Worm (Caenorhabditis elegans): ENCODE data around the gene Y67D8B.5.

The Y67D8B.5 gene

DNA sequence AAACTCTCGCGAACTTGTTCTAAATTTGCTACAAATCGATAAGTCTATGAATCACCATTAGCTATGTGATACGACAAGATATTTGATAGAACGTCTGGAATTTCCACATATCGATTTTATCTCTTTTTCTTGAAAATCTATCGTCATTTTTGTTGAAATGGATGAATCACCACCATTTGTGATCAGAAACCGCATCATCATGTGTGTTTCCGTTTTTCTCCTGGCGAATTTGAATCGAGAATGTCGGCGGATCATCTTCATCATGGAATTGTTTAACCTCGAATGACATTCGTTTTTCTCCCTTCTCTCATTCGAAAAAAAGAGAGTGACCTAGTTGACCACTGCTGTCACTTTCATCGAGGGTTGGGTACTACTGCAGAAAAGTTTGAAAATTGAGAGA is 32.1 kb downstream of the Y67D8B.5 start (continued):
- TF ChIP-seq irx-1 (tag; optimal IDR thresholded peaks at IDR 0.05) = no peak
- TF ChIP-seq ets-5 (GFP tag; IDR thresholded peaks at IDR 0.05) = no peak
- no peak for TF ChIP-seq elt-2 (tag; optimal IDR thresholded peaks at IDR 0.05)
- TF ChIP-seq pag-3 (tag; optimal IDR thresholded peaks at IDR 0.05; ENCODE audit: borderline replicate concordance, insufficient read depth) = no peak
- TF ChIP-seq nhr-20 (tag; optimal IDR thresholded peaks at IDR 0.05) = no peak
- TF ChIP-seq nhr-90 (tag; optimal IDR thresholded peaks at IDR 0.05; ENCODE audit: poor library complexity) = no peak
- TF ChIP-seq dsc-1 (tag; optimal IDR thresholded peaks at IDR 0.05) = no peak
- TF ChIP-seq lin-39 (tag; optimal IDR thresholded peaks at IDR 0.05) = no peak
- TF ChIP-seq sox-4 (tag; optimal IDR thresholded peaks at IDR 0.05) = no peak
- no peak for TF ChIP-seq egl-13 (tag; optimal IDR thresholded peaks at IDR 0.05)
- no peak for TF ChIP-seq nhr-237 (tag; optimal IDR thresholded peaks at IDR 0.05)
- no peak for TF ChIP-seq C04F5.9 (tag; optimal IDR thresholded peaks at IDR 0.05)
- no peak for TF ChIP-seq pqm-1 (tag; optimal IDR thresholded peaks at IDR 0.05)
- TF ChIP-seq nhr-12 (tag; optimal IDR thresholded peaks at IDR 0.05) = no peak
- no peak for TF ChIP-seq aha-1 (tag; optimal IDR thresholded peaks at IDR 0.05)
- TF ChIP-seq nhr-47 (tag; optimal IDR thresholded peaks at IDR 0.05) = no peak
- TF ChIP-seq lir-3 (tag; optimal IDR thresholded peaks at IDR 0.05; ENCODE audit: poor library complexity) = no peak
- TF ChIP-seq C16A3.4 (tag; optimal IDR thresholded peaks at IDR 0.05) = no peak
- no peak for TF ChIP-seq tbx-2 (tag; optimal IDR thresholded peaks at IDR 0.05)
- TF ChIP-seq ceh-82 (tag; optimal IDR thresholded peaks at IDR 0.05) = no peak
- TF ChIP-seq nhr-11 (tag; optimal IDR thresholded peaks at IDR 0.05) = no peak
- TF ChIP-seq vab-15 (tag; optimal IDR thresholded peaks at IDR 0.05) = no peak
- TF ChIP-seq nhr-85 (tag) = peak; percentile 70
- TF ChIP-seq mef-2 (tag; optimal IDR thresholded peaks at IDR 0.05) = no peak
- TF ChIP-seq unc-86 (tag; optimal IDR thresholded peaks at IDR 0.05) = no peak
- no peak for TF ChIP-seq Y116A8C.19 (tag; optimal IDR thresholded peaks at IDR 0.05; ENCODE audit: borderline replicate concordance)
- TF ChIP-seq grh-1 (GFP tag; IDR thresholded peaks at IDR 0.05) = no peak
- no peak for TF ChIP-seq skn-1 (tag; optimal IDR thresholded peaks at IDR 0.05)
- no peak for TF ChIP-seq tlp-1 (tag; optimal IDR thresholded peaks at IDR 0.05)
- TF ChIP-seq unc-130 (tag; optimal IDR thresholded peaks at IDR 0.05) = no peak
- no peak for TF ChIP-seq xbp-1 (tag; optimal IDR thresholded peaks at IDR 0.05)
- TF ChIP-seq hlh-17 (GFP tag; optimal IDR thresholded peaks at IDR 0.05; ENCODE audit: borderline replicate concordance) = no peak
- no peak for TF ChIP-seq snpc-4 (tag; optimal IDR thresholded peaks at IDR 0.05)
- TF ChIP-seq F16B12.6 (tag; optimal IDR thresholded peaks at IDR 0.05) = no peak
- TF ChIP-seq jun-1 (tag; optimal IDR thresholded peaks at IDR 0.05) = no peak
- TF ChIP-seq hlh-4 (tag; optimal IDR thresholded peaks at IDR 0.05) = no peak

DNA sequence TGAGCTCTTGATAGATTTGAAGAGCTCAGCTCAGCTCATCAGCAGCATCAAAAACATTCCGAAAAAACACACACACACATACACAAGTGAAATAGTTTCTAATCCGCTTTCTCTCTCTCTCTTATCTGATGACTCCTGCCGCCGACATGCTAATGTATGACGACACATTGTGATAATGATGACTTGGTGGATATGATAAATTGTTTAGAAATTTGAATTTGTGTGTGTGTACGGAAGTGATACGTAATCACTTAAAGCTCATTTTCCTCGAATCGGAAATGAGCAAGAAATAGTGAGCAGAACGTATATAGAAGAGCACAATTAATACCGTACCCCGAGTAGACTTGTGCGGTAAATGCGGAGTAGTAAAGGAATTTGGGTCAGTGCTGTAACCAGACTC is 44.7 kb downstream of the Y67D8B.5 start:
- TF ChIP-seq unc-62 (GFP tag; optimal IDR thresholded peaks at IDR 0.05) (no peak), egl-13 (tag; optimal IDR thresholded peaks at IDR 0.05) (peak; percentile 80), efl-1 (optimal IDR thresholded peaks at IDR 0.05) (no peak), efl-1 (GFP tag; optimal IDR thresholded peaks at IDR 0.05 in 1 of 2) (peak in 1 of 2 experiments; percentile 43), nhr-85 (tag) (peak; percentile 19), blmp-1 (tag; optimal IDR thresholded peaks at IDR 0.05) (no peak), fkh-4 (tag; optimal IDR thresholded peaks at IDR 0.05; ENCODE audit: borderline replicate concordance) (peak; percentile 33), nhr-47 (tag; optimal IDR thresholded peaks at IDR 0.05) (peak; percentile 63), ztf-4 (tag; optimal IDR thresholded peaks at IDR 0.05) (no peak), dsc-1 (tag; optimal IDR thresholded peaks at IDR 0.05) (peak; percentile 98), nhr-71 (tag; optimal IDR thresholded peaks at IDR 0.05) (peak; percentile 21), fkh-8 (tag; optimal IDR thresholded peaks at IDR 0.05) (peak; percentile 53), pax-3 (tag; optimal IDR thresholded peaks at IDR 0.05) (peak; percentile 57)

Data from whole organism, L1 larva.